Fruit fly (Drosophila melanogaster): ENCODE measurements around the gene S.
A peak's percentile ranks its signal among the peaks of the same experiment; 100 is the strongest.

dm6 chr2L:1077053-1077452 is 562 bp downstream of the S start:
- TF ChIP-seq Dll (optimal IDR thresholded peaks at IDR 0.05), result no peak
- TF ChIP-seq CG8478 (optimal IDR thresholded peaks at IDR 0.05), result peak; percentile 40
- TF ChIP-seq EcR (GFP tag; optimal IDR thresholded peaks at IDR 0.05), result no peak
- no peak for TF ChIP-seq pan (optimal IDR thresholded peaks at IDR 0.05)
- TF ChIP-seq psq (optimal IDR thresholded peaks at IDR 0.05), result no peak
- TF ChIP-seq usp (GFP tag; optimal IDR thresholded peaks at IDR 0.05), result no peak
